Worm (Caenorhabditis elegans) whole organism, L1 larva: Measurements from ENCODE around the gene rpn-2.

Source experiments
- C04F5.9 ChIP-seq: sonication (generic microtip); optimal IDR thresholded peaks from 2 replicates; lab custom pipeline; 2016; ENCODE audit warnings: missing genetic modification characterization, missing compliant biosample characterization
- aly-2 ChIP-seq: fragments of 150-350 bp; optimal IDR thresholded peaks from 2 replicates; lab custom pipeline; 2014; ENCODE audit warnings: missing biosample characterization, missing genetic modification characterization
- ama-1 ChIP-seq: fragments of 150-350 bp; optimal IDR thresholded peaks from 2 replicates; lab custom pipeline; 2014
- blmp-1 ChIP-seq: fragments of 150-350 bp; optimal IDR thresholded peaks from 2 replicates; lab custom pipeline; 2014; ENCODE audit warnings: missing biosample characterization, missing genetic modification characterization
- ceh-8 ChIP-seq: fragments of 200-800 bp; sonication (Bioruptor generic); optimal IDR thresholded peaks from 2 replicates; lab custom pipeline; 2018; ENCODE audit warnings: mild to moderate bottlenecking, missing genetic modification characterization, moderate library complexity, missing compliant biosample characterization
- ceh-88 ChIP-seq: fragments of 200-800 bp; sonication (Bioruptor generic); IDR thresholded peaks from 2 replicates; pipeline ENCODE4 v1.3.6; 2022; ENCODE audit warnings: missing genetic modification characterization, missing compliant biosample characterization
- dpl-1 ChIP-seq, 3 experiments: fragments of 150-350 bp in 2 of 3; sonication (generic microtip) in 1 of 3; optimal IDR thresholded peaks; 2 replicates each; lab custom pipeline; 2014 to 2017; ENCODE audit warnings: missing biosample characterization in 3 of 3, missing genetic modification characterization in 3 of 3, missing genetic modification reagents in 3 of 3
- dsc-1 ChIP-seq: sonication (generic microtip); optimal IDR thresholded peaks from 2 replicates; lab custom pipeline; 2016; ENCODE audit warnings: mild to moderate bottlenecking, missing genetic modification characterization, missing compliant biosample characterization
- efl-1 ChIP-seq, 4 experiments: fragments of 150-350 bp; optimal IDR thresholded peaks in 3 of 4; peaks in 1 of 4; 1 replicate in 1 of 4; 2 replicates in 3 of 4; lab custom pipeline; 2014; ENCODE audit warnings: missing biosample characterization in 2 of 4, missing genetic modification characterization in 2 of 4, missing genetic modification reagents in 2 of 4
- egl-27 ChIP-seq, 2 experiments: fragments of 150-350 bp in 1 of 2; sonication (generic microtip); optimal IDR thresholded peaks; 3 replicates each; lab custom pipeline; 2017 to 2018; ENCODE audit warnings: missing biosample characterization in 2 of 2, missing genetic modification characterization in 2 of 2, missing genetic modification reagents in 2 of 2
- elt-2 ChIP-seq: sonication (generic microtip); optimal IDR thresholded peaks from 2 replicates; lab custom pipeline; 2016; ENCODE audit warnings: missing genetic modification characterization, mild to moderate bottlenecking, inconsistent platforms, missing compliant biosample characterization, missing genetic modification reagents
- elt-3 ChIP-seq, 6 experiments: fragments of 150-350 bp in 1 of 6; sonication (generic microtip); optimal IDR thresholded peaks; 2 replicates each; lab custom pipeline; 2017 to 2018; ENCODE audit warnings: missing biosample characterization in 6 of 6, missing genetic modification characterization in 6 of 6, inconsistent platforms in 1 of 6
- fkh-8 ChIP-seq: sonication (generic microtip); optimal IDR thresholded peaks from 2 replicates; lab custom pipeline; 2016; ENCODE audit warnings: mild to moderate bottlenecking, missing genetic modification characterization, missing compliant biosample characterization
- grh-1 ChIP-seq: fragments of 200-800 bp; sonication (Bioruptor generic); IDR thresholded peaks from 2 replicates; pipeline ENCODE4 v1.3.6; 2022; ENCODE audit warnings: missing genetic modification reagents, missing genetic modification characterization, missing compliant biosample characterization
- hlh-17 ChIP-seq: fragments of 200-800 bp; sonication (Bioruptor generic); optimal IDR thresholded peaks from 2 replicates; lab custom pipeline; 2018; ENCODE audit warnings: missing genetic modification characterization, mild to moderate bottlenecking, missing compliant biosample characterization, moderate library complexity, borderline replicate concordance
- hlh-4 ChIP-seq: sonication (generic microtip); optimal IDR thresholded peaks from 2 replicates; lab custom pipeline; 2016; ENCODE audit warnings: mild to moderate bottlenecking, missing genetic modification characterization, missing compliant biosample characterization
- hpl-2 ChIP-seq: fragments of 150-350 bp; optimal IDR thresholded peaks from 2 replicates; lab custom pipeline; 2014; ENCODE audit warnings: missing biosample characterization, missing genetic modification reagents, missing genetic modification characterization
- lin-35 ChIP-seq, 2 experiments: fragments of 150-350 bp; optimal IDR thresholded peaks; 2 replicates each; lab custom pipeline; 2014; ENCODE audit warnings: missing biosample characterization in 2 of 2, missing genetic modification characterization in 2 of 2, missing genetic modification reagents in 2 of 2
- lin-39 ChIP-seq: fragments of 150-350 bp; optimal IDR thresholded peaks from 2 replicates; lab custom pipeline; 2014; ENCODE audit warnings: missing biosample characterization, missing genetic modification reagents, missing genetic modification characterization
- lsy-2 ChIP-seq, 2 experiments: fragments of 150-350 bp; optimal IDR thresholded peaks; 2 replicates each; lab custom pipeline; 2014; ENCODE audit warnings: missing biosample characterization in 2 of 2, missing genetic modification characterization in 2 of 2
- mab-9 ChIP-seq: fragments of 200-800 bp; sonication (Bioruptor generic); IDR thresholded peaks from 2 replicates; pipeline ENCODE4 v1.3.6; 2022; ENCODE audit warnings: missing genetic modification reagents, missing genetic modification characterization, missing compliant biosample characterization
- mdl-1 ChIP-seq, 2 experiments: fragments of 150-350 bp; optimal IDR thresholded peaks; 2 replicates each; lab custom pipeline; 2014 to 2017; ENCODE audit warnings: missing biosample characterization in 2 of 2, missing genetic modification characterization in 2 of 2, inconsistent platforms in 1 of 2
- mef-2 ChIP-seq: fragments of 150-350 bp; optimal IDR thresholded peaks from 2 replicates; lab custom pipeline; 2014; ENCODE audit warnings: missing biosample characterization, missing genetic modification characterization
- nhr-20 ChIP-seq: sonication (generic microtip); optimal IDR thresholded peaks from 2 replicates; lab custom pipeline; 2016; ENCODE audit warnings: mild to moderate bottlenecking, missing genetic modification characterization, missing compliant biosample characterization
- nhr-47 ChIP-seq: sonication (generic microtip); optimal IDR thresholded peaks from 2 replicates; lab custom pipeline; 2016; ENCODE audit warnings: mild to moderate bottlenecking, missing genetic modification characterization, moderate library complexity, missing compliant biosample characterization
- nhr-85 ChIP-seq: sonication (generic microtip); peaks from one replicate; lab custom pipeline; 2016; ENCODE audit warnings: missing genetic modification characterization, inconsistent platforms, missing compliant biosample characterization
- snpc-4 ChIP-seq: fragments of 150-350 bp; optimal IDR thresholded peaks from 2 replicates; lab custom pipeline; 2014; ENCODE audit warnings: missing biosample characterization, missing genetic modification characterization
- sox-4 ChIP-seq: sonication (generic microtip); optimal IDR thresholded peaks from 2 replicates; lab custom pipeline; 2016; ENCODE audit warnings: missing genetic modification characterization, missing compliant biosample characterization
- sptf-1 ChIP-seq: fragments of 150-350 bp; optimal IDR thresholded peaks from 2 replicates; lab custom pipeline; 2014; ENCODE audit warnings: missing biosample characterization, missing genetic modification characterization
- sup-37 ChIP-seq: fragments of 200-800 bp; sonication (Bioruptor generic); optimal IDR thresholded peaks from 2 replicates; lab custom pipeline; 2018; ENCODE audit warnings: mild to moderate bottlenecking, missing genetic modification characterization, missing compliant biosample characterization
- unc-130 ChIP-seq: fragments of 150-350 bp; optimal IDR thresholded peaks from 2 replicates; lab custom pipeline; 2017; ENCODE audit warnings: missing biosample characterization, missing genetic modification characterization, inconsistent platforms
- unc-30 ChIP-seq: sonication (generic microtip); optimal IDR thresholded peaks from 2 replicates; lab custom pipeline; 2017; ENCODE audit warnings: missing biosample characterization, missing genetic modification characterization
- unc-62 ChIP-seq: fragments of 150-350 bp; optimal IDR thresholded peaks from 2 replicates; lab custom pipeline; 2014; ENCODE audit warnings: missing biosample characterization, missing genetic modification reagents, missing genetic modification characterization
- unc-86 ChIP-seq: sonication (generic microtip); optimal IDR thresholded peaks from 2 replicates; lab custom pipeline; 2016; ENCODE audit warnings: missing genetic modification characterization, missing compliant biosample characterization
- unc-98 ChIP-seq: fragments of 200-800 bp; sonication (Bioruptor generic); IDR thresholded peaks from 2 replicates; pipeline ENCODE4 v1.3.6; 2022; ENCODE audit warnings: missing genetic modification characterization, missing compliant biosample characterization
- xbp-1 ChIP-seq: sonication (generic microtip); optimal IDR thresholded peaks from 2 replicates; lab custom pipeline; 2016; ENCODE audit warnings: missing genetic modification characterization, missing compliant biosample characterization
- ztf-11 ChIP-seq, 2 experiments: sonication (generic microtip); optimal IDR thresholded peaks; 2 replicates each; lab custom pipeline; 2016 to 2017; ENCODE audit warnings: missing genetic modification characterization in 2 of 2, missing biosample characterization in 1 of 2, missing compliant biosample characterization in 1 of 2

The rpn-2 gene

DNA sequence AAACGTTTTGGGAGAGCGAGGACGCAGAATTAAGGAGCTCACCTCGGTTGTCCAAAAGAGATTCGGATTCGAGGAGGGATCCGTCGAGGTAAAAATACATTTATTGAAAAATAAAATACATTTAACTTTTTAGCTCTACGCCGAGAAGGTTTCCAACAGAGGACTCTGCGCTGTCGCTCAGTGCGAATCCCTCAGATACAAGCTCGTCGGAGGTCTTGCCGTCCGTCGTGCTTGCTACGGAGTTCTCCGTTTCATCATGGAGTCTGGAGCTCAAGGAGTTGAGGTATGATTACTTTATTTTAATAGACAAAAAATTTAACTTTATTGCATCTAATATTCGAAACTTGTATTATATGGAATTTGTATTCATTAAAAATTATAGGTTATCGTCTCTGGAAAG, 8.1 kb downstream of the rpn-2 start:
- TF ChIP-seq sox-4 (tag; lab: Kevin White, UChicago) (no peak), hlh-17 (GFP tag; lab: Kevin White, UChicago) (no peak), sup-37 (GFP tag; lab: Kevin White, UChicago) (no peak), ceh-88 (GFP tag; lab: Robert Waterston, UW) (no peak)
- TF ChIP-seq, all 84 proteins: peak for 0

DNA sequence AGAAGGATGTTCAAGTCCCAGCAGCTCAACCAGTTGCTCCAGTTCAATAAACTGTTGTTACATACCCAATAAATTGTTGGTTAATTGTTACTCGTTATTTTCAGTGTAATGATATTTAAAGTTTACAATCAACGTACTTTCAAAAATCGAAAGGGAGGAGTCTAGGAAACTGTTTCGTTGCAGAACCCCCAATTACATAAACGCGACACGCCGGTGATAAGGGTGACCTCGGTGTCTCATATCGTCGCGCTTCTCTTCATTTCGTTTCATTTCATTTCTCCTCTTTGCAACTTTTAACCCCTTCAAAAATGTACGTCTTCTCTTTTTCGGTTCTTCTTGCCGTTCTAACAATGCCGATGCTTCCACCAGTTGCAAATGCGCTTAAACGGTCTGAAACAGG, 8.9 kb downstream of the rpn-2 start, which contains the start of gene C23G10.2:
Gene C23G10.2, plus strand, starts transcription at position 184 of the 400 bp plus-strand sequence.
- TF ChIP-seq grh-1 (GFP tag; lab: Robert Waterston, UW) (no peak), unc-98 (GFP tag; lab: Robert Waterston, UW) (no peak), blmp-1 (tag; lab: Kevin White, UChicago) (peak; percentile 14), lsy-2 (tag; optimal IDR thresholded peaks at IDR 0.05; lab: Kevin White, UChicago) (peak in 1 of 2 experiments; percentile 36), elt-3 (tag; optimal IDR thresholded peaks at IDR 0.05; lab: Kevin White, UChicago) (peak in 1 of 6 experiments; percentile 58)
- TF ChIP-seq, all 84 proteins: peak for 3

DNA sequence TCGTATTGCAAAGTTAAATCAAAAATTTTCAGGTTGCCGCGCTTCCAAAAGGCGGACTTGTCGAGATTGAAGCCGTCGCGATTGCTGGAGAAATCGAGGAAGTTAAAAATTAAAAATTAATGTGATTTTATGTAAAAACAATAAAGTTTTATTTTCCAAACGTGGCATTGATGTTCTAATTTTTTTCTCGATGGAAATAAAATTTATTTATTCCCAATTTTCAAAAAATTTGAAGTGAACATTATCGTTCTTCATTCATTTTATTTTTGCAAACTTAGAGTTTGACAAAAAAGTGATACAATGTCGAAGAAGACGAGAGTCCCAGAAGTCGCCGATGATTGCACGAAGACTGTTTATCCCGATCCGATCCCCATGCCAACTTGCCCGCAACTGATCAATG, 10.0 kb downstream of the rpn-2 start, which contains the start of gene C23G10.1:
Gene C23G10.1, plus strand, starts transcription at position 301 of the 400 bp plus-strand sequence.
- no peak for TF ChIP-seq C04F5.9 (tag; lab: Kevin White, UChicago)
- TF ChIP-seq elt-3 (tag; optimal IDR thresholded peaks at IDR 0.05; lab: Kevin White, UChicago): no peak
- TF ChIP-seq egl-27 (tag; optimal IDR thresholded peaks at IDR 0.05; lab: Kevin White, UChicago): no peak
- TF ChIP-seq ama-1: no peak
- no peak for TF ChIP-seq sup-37 (GFP tag; lab: Kevin White, UChicago)

DNA sequence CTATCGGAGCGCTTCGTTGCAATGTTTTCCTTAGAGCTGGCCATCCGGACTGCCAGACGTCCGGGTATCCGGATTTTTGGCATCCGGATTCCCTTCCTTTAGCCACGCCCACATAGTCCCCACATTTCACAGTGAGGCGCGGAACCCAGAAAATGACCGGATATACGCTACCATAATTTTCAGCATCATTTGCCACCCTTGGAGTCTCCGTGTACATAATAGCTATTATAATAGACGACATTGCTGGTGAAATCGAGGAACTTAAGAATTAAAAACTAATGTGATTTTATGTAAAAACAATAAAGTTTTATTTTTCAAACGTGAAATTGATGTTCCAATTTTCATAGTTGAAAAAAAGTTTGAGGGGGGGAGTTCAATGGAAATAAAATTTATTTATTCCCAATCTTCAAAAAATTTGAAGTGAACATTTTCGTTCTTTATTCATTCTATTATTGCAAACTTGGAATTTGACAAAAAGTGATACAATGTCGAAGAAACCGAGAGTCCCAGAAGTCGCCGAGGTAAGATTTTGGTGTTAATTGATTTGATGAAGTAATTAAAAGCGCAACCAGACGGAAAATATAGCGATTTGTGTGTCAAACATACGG, 11.3 kb downstream of the rpn-2 start:
- TF ChIP-seq ceh-8 (GFP tag; lab: Kevin White, UChicago): no peak
- TF ChIP-seq snpc-4 (tag; lab: Kevin White, UChicago): peak; percentile 46

DNA sequence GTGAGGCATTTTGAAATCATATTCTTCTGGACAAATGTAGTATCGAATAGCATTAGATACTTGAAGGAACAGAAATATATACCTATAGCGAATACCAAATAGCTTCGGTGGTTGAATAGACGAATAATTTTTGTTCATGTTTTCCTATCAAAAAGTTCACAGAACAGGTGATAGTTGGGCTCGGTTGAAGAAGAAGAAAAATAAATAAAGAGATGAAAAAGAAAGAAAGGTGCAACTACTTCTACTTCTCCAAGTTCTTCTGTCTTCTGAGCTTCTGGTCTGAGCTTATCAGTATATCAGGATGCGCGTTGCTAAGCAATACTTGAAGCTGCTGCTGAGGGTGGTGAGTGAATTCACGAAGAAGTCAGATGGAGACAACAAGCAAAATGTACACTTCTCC, 14.9 kb downstream of the rpn-2 start, which contains the start of gene C23G10.10:
Gene C23G10.10, minus strand, starts transcription at position 101 of the 400 bp plus-strand sequence.
- TF ChIP-seq fkh-8 (peak; percentile 34), sox-4 (tag; lab: Kevin White, UChicago) (no peak), aly-2 (tag; lab: Kevin White, UChicago) (no peak)

DNA sequence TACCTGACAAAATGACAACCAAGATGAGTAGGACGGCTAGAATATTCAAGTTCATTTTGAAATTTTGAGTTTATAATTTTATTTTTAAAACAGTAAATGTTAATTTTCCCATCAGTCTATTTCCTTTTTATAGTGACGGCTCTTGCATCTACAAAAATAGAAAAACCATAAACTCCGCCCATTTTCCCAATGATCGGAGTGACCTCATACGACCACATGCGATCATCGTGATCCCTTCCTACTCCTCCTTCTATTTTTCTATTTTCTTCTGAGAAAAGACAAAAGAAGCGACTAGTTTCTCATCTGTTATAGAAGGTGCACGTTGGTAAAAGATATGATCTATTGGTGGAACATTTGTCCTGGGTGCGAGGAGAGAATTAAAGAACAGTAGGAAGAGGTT, 16.5 kb downstream of the rpn-2 start, which contains the start of gene C23G10.11:
Gene C23G10.11, minus strand, starts transcription at position 101 of the 400 bp plus-strand sequence.
- TF ChIP-seq grh-1 (GFP tag; lab: Robert Waterston, UW): no peak
- TF ChIP-seq lin-39 (tag; lab: Kevin White, UChicago): no peak
- no peak for TF ChIP-seq mab-9
- TF ChIP-seq lsy-2 (tag; optimal IDR thresholded peaks at IDR 0.05; lab: Kevin White, UChicago): peak in 1 of 2 experiments; percentile 12
- peak; percentile 57 for TF ChIP-seq blmp-1 (tag; lab: Kevin White, UChicago)
- no peak for TF ChIP-seq elt-2 (tag; lab: Kevin White, UChicago)
- no peak for TF ChIP-seq mef-2 (tag; lab: Kevin White, UChicago)
- TF ChIP-seq elt-3 (tag; optimal IDR thresholded peaks at IDR 0.05; lab: Kevin White, UChicago): peak in 1 of 6 experiments; percentile 25
- TF ChIP-seq efl-1 (optimal IDR thresholded peaks at IDR 0.05; lab: Kevin White, UChicago): no peak
- TF ChIP-seq efl-1 (GFP tag; optimal IDR thresholded peaks at IDR 0.05 in 1 of 2; lab: Kevin White, UChicago): no peak
- TF ChIP-seq hlh-17 (GFP tag; lab: Kevin White, UChicago): no peak
- TF ChIP-seq nhr-47: no peak
- TF ChIP-seq sox-4 (tag; lab: Kevin White, UChicago): no peak
- no peak for TF ChIP-seq unc-30 (tag; lab: Kevin White, UChicago)
- TF ChIP-seq dsc-1 (tag; lab: Kevin White, UChicago): no peak
- TF ChIP-seq mdl-1 (tag; optimal IDR thresholded peaks at IDR 0.05; lab: Kevin White, UChicago): peak in 1 of 2 experiments; percentile 16
- no peak for TF ChIP-seq hpl-2 (GFP tag; lab: Kevin White, UChicago)

DNA sequence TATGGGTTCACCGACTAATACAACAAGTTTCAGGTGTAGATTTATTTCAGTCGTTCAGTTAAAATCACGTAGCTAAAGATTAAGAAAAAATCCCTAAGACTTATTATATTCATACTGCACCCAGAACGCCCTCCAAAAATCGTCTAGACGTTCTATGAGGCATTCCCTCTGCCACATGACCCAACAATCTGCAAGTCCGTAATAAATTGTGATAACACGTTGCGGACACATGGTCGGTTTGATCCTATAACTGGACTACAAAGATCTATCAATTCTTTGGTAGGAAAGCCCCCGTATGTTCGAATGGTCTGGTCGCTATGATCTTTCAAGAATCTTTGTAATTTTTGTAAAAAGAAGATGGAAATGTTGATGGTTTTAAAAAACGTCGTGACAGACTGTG, 17.0 kb downstream of the rpn-2 start:
- TF ChIP-seq unc-86 (no peak), sptf-1 (tag; lab: Kevin White, UChicago) (no peak), nhr-20 (tag; lab: Kevin White, UChicago) (peak; percentile 12), ama-1 (no peak), ztf-11 (tag; optimal IDR thresholded peaks at IDR 0.05; lab: Kevin White, UChicago) (no peak), unc-30 (tag; lab: Kevin White, UChicago) (no peak), hlh-4 (tag; lab: Kevin White, UChicago) (no peak), dpl-1 (GFP tag; optimal IDR thresholded peaks at IDR 0.05; lab: Kevin White, UChicago) (peak in 1 of 3 experiments; percentile 13), xbp-1 (tag; lab: Kevin White, UChicago) (no peak), unc-62 (GFP tag; lab: Kevin White, UChicago) (no peak), unc-130 (tag; lab: Kevin White, UChicago) (peak; percentile 44), nhr-85 (peak; percentile 47), lsy-2 (tag; optimal IDR thresholded peaks at IDR 0.05; lab: Kevin White, UChicago) (peak in 1 of 2 experiments; percentile 34), lin-35 (GFP tag; optimal IDR thresholded peaks at IDR 0.05; lab: Kevin White, UChicago) (peak in 1 of 2 experiments; percentile 47), blmp-1 (tag; lab: Kevin White, UChicago) (peak; percentile 76)
